Worm (Caenorhabditis elegans): ENCODE measurements around the gene nspc-19.
A peak's percentile ranks its signal among the peaks of the same experiment; 100 is the strongest.

The nspc-19 gene

DNA sequence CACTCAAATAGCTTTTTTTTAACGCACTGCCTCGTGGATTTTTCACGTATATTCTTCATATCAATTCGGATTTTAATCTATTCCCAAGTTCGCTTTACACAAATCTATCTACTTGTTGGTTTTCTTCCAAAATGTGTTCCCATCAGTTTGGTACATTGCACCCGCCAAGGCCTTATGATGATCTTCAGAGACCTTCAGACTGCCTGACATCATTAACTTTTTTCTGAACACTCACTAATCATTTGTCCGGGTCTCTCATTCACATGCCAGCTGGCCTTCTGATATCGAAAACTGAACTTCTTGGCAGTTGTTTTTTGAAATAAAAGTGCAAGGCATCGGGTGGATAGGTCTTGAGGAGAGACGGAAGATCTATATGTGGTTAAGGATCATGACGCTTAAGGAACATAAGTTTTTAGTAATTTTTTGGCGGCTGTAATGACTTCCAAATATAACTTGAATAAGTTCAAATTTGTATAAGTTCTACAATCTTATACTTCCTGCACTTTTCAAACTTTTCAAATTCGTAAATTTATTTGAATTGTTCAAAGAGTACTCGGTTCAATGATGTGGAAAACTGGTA is 28.6 kb upstream of the nspc-19 start:
- TF ChIP-seq dao-5 (tag; optimal IDR thresholded peaks at IDR 0.05), result no peak
- no peak for TF ChIP-seq him-1 (tag; optimal IDR thresholded peaks at IDR 0.05)
- no peak for TF ChIP-seq W03F9.2 (tag; optimal IDR thresholded peaks at IDR 0.05)

DNA sequence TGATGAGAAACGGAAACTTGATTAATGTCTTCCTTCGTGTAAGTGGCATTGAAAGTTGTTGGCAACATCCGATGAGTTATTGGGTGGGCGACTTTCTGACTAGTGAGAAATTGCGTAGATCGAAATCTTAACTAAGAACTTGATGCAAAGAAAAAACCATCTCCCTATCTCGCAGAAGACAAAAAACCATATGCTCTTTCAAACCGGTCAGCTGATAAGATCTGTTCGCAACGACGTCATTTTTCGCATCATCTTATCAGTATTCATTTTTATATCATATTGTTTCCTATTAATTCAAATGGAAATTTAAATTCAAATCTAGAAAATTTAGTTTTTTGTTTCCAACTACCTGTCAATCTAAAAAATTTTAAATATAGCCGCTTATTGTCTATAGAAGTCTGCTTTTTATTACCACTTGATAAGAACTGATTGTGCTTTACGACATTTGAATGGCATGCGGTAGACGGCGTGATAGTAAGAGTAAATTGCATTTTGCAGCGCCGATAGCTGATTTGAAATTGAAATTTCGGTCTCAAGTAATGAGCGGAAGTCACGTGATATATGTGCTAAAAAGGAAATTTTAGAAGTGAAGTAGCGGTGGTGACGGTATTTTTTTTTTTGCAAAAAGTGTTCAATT is 28.0 kb upstream of the nspc-19 start:
- TF ChIP-seq dao-5 (tag; optimal IDR thresholded peaks at IDR 0.05) (no peak), W03F9.2 (tag; optimal IDR thresholded peaks at IDR 0.05) (no peak), him-1 (tag; optimal IDR thresholded peaks at IDR 0.05) (no peak)

- TF ChIP-seq W03F9.2 (tag; optimal IDR thresholded peaks at IDR 0.05), result peak; percentile 50
- TF ChIP-seq him-1 (tag; optimal IDR thresholded peaks at IDR 0.05), result no peak
Measured at ce11 chrX:14502116-14502587, 26.3 kb upstream of the nspc-19 start.

DNA sequence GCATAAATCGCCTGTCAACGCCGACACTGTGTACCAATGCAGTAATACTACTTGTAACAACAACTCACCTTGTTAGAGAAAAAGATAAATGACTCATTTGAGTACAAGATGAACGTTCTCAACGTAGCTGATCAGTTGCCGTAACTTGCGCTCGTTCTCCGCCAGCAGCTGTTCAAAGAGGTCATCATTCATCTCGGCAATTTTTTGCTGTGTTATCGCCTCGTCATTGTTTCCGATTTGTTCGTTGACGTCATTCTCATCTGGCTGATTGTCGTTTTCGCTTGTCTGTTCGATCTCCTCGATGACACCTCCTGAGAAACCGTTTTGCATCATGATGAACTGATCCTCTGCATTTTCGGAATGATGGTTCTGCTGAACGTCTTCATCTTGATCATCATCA is 25.2 kb upstream of the nspc-19 start:
- TF ChIP-seq him-1 (tag; optimal IDR thresholded peaks at IDR 0.05) (no peak), W03F9.2 (tag; optimal IDR thresholded peaks at IDR 0.05) (no peak), dao-5 (tag; optimal IDR thresholded peaks at IDR 0.05) (no peak)

DNA sequence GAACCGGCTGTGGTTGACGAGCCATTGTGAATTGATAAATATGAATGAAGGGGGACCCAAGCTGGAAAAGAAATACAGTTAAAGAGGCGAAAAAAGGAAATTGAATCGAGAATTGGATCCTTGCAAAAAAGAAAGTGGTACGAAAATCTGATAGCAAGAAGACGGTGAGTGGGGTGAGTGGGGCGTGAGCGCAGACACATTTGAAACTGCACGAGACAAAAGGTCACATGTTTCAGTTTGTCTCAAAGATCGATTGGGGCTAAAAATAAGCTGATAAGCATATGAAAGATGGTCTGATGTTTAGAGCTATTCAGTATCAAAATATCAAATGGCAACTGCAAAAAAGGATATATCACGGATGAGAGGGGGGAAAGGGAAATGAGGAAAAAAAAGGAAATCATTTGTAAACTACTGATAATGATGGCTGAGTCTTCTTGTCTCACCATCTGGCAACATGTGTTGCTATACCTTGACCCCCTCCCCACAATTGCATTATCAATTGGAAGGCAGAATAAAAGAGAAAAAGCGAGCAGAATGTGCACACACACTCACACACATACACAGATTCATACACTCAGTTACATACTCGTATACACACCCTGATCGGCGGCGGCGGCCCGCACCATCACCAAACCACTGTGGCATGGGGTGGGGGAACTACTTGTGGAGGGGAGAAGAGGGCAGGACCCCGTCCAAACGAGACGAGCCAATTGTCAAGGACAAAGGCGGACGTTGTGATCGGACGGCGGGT is 24.5 kb upstream of the nspc-19 start, which contains the start of gene M163.1:
Gene M163.1 (minus strand): TSS at position 25 of the 751 bp plus-strand sequence.
- TF ChIP-seq him-1 (tag; optimal IDR thresholded peaks at IDR 0.05), result no peak
- TF ChIP-seq W03F9.2 (tag; optimal IDR thresholded peaks at IDR 0.05), result no peak
- TF ChIP-seq dao-5 (tag; optimal IDR thresholded peaks at IDR 0.05), result no peak

DNA sequence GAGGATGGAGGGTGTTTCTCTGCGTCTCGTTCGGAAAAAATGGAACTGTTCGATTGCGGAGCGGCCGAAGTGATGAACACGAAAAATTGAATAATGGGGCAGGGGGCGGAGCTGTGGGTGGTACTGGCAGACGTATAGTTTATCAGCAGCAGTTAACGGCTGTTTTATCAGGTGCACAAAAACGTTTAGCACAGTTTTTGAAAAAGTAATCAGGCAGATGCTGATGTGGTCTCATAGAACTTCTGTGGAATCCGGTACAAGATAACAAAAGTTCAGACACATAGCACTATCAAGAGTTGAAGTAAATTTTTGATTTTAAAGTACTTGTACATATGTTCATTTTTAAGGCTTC is 24.0 kb upstream of the nspc-19 start:
- TF ChIP-seq W03F9.2 (tag; optimal IDR thresholded peaks at IDR 0.05) (no peak), dao-5 (tag; optimal IDR thresholded peaks at IDR 0.05) (no peak), him-1 (tag; optimal IDR thresholded peaks at IDR 0.05) (no peak)

DNA sequence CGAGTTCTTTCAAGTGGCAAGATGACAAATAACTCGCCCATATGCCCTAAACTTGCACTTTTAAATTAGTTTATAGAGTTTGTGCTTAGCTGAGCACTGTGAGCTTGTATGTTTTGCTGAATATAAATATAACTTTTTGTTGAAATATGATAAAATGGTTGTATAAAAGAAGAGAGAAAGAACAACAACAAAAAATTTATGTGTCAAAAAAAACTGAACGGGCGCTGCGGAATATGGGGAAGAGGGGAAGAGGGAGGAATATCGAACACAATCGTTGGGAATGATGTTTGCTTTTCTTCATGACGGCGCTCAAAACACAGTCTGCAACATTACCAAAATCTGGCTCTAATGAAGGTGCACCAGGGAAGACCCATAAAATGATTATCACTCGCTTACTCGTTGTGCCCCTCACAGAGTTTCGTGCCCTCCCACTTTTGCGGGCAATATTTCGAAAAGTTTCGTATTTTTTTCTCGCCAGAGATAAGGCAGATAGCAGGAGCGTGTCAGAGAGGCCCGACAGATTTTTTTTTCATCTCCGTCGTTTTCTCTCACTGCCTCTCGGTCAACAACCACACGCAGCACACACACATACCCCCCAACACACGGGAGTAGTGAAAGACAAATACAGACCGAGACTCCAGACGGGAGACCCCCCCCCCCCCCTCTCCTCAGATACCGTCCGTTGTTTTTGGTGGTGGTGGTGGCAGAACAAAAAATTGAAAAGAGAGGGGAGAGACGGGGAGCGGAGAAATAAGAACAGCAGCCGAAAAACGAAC is 22.7 kb upstream of the nspc-19 start:
- TF ChIP-seq W03F9.2 (tag; optimal IDR thresholded peaks at IDR 0.05), result no peak
- TF ChIP-seq him-1 (tag; optimal IDR thresholded peaks at IDR 0.05), result no peak
- TF ChIP-seq dao-5 (tag; optimal IDR thresholded peaks at IDR 0.05), result no peak

- TF ChIP-seq W03F9.2 (tag; optimal IDR thresholded peaks at IDR 0.05) (no peak), him-1 (tag; optimal IDR thresholded peaks at IDR 0.05) (no peak), dao-5 (tag; optimal IDR thresholded peaks at IDR 0.05) (no peak)
Measured at ce11 chrX:14507992-14508391, 20.5 kb upstream of the nspc-19 start.

DNA sequence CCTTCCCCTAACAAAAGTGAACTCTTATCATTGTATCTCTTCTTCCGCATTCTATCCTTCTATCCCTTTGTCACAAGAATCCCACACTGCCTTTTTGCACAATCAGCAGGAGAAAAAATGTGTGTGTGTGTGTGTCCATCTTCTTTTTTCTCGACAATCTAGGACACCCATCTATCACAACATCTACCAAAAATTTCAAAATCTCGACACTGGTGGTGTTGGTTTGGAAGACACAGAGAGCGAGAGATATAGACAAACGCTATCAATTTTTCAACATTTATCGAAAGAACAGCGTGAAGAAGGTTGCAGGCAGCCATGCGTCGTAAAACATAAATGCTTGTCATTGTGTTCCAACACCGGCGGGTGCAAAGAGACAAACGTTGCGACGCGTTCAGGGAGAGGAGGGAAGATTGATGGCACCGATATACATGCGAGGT is 19.7 kb upstream of the nspc-19 start:
- TF ChIP-seq dao-5 (tag; optimal IDR thresholded peaks at IDR 0.05), result no peak
- TF ChIP-seq him-1 (tag; optimal IDR thresholded peaks at IDR 0.05), result no peak
- TF ChIP-seq W03F9.2 (tag; optimal IDR thresholded peaks at IDR 0.05), result no peak

DNA sequence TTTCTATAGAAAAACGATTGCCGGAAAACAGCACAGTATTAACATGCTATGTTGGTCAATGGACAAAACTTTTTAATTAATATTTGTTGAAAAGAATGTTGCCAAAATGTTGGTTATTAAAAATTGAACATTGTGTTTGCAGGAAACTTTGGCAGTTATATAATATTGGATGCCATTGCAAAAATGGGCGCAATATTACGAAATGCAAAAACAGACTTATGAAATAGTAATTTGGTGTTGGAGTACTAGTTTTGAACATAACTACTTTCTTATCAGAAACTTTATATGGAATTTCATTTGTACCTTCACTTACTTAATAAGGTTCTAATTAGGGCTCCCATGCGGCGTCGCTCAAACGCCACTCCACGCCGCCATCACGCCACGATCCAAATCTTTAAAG is 18.1 kb upstream of the nspc-19 start:
- no peak for TF ChIP-seq him-1 (tag; optimal IDR thresholded peaks at IDR 0.05)
- TF ChIP-seq W03F9.2 (tag; optimal IDR thresholded peaks at IDR 0.05), result no peak
- no peak for TF ChIP-seq dao-5 (tag; optimal IDR thresholded peaks at IDR 0.05)

DNA sequence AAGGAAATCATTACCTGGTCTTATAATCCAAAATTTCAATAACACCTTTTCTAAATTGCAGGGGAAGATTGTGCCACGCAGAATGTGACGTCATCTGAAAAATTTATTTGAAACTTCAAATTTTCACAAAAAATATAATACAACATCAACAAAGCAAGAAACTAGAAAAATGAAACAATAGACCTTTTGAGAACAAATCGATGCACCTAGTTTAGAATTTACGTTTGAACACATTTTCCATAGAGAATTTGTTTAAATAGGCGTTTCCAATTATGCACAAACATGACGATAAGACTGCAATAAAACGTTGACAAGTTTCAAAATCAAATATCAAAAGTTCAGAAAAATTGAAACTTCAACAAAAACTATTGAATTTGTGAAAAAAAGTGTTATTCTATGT is 15.7 kb upstream of the nspc-19 start, which contains the start of gene fbxa-141:
Gene fbxa-141 (minus strand): TSS at position 101 of the 400 bp plus-strand sequence.
- TF ChIP-seq dao-5 (tag; optimal IDR thresholded peaks at IDR 0.05), result no peak
- no peak for TF ChIP-seq him-1 (tag; optimal IDR thresholded peaks at IDR 0.05)
- no peak for TF ChIP-seq W03F9.2 (tag; optimal IDR thresholded peaks at IDR 0.05)

ce11 chrX:14513462-14513861 is 15.0 kb upstream of the nspc-19 start:
- TF ChIP-seq dao-5 (tag; optimal IDR thresholded peaks at IDR 0.05), result no peak
- TF ChIP-seq W03F9.2 (tag; optimal IDR thresholded peaks at IDR 0.05), result no peak
- no peak for TF ChIP-seq him-1 (tag; optimal IDR thresholded peaks at IDR 0.05)

- TF ChIP-seq him-1 (tag; optimal IDR thresholded peaks at IDR 0.05) (no peak), dao-5 (tag; optimal IDR thresholded peaks at IDR 0.05) (no peak), W03F9.2 (tag; optimal IDR thresholded peaks at IDR 0.05) (no peak)
Measured at ce11 chrX:14515028-14515427, 13.5 kb upstream of the nspc-19 start, which contains the start of gene gcsh-1. TSS of gene gcsh-1 (minus strand) at chrX:14515073.

Measured in whole organism, L4/young adult.